Worm (Caenorhabditis elegans) whole organism, L1 larva: ENCODE measurements around the gene ctsa-1.1.
A peak's percentile ranks its signal among the peaks of the same experiment; 100 is the strongest.

Experiments
- C04F5.9 ChIP-seq: sonication (generic microtip); optimal IDR thresholded peaks from 2 replicates; lab custom pipeline; 2016; ENCODE audit warnings: missing genetic modification characterization, missing compliant biosample characterization
- C16A3.4 ChIP-seq: fragments of 150-350 bp; optimal IDR thresholded peaks from 2 replicates; lab custom pipeline; 2014; ENCODE audit warnings: missing biosample characterization, missing genetic modification characterization
- C34B4.2 ChIP-seq: sonication (generic microtip); optimal IDR thresholded peaks from 2 replicates; lab custom pipeline; 2017; ENCODE audit warnings: mild to moderate bottlenecking, missing genetic modification characterization, missing compliant biosample characterization
- F16B12.6 ChIP-seq: fragments of 150-350 bp; optimal IDR thresholded peaks from 2 replicates; lab custom pipeline; 2014; ENCODE audit warnings: missing biosample characterization, missing genetic modification characterization
- blmp-1 ChIP-seq: fragments of 150-350 bp; optimal IDR thresholded peaks from 2 replicates; lab custom pipeline; 2014; ENCODE audit warnings: missing biosample characterization, missing genetic modification characterization
- ceh-82 ChIP-seq, 3 experiments: fragments of 150-350 bp in 1 of 3; sonication (generic microtip) in 2 of 3; optimal IDR thresholded peaks; 2 replicates each; lab custom pipeline; 2014 to 2017; ENCODE audit warnings: missing biosample characterization in 3 of 3, missing genetic modification characterization in 3 of 3
- ceh-88 ChIP-seq: fragments of 200-800 bp; sonication (Bioruptor generic); IDR thresholded peaks from 2 replicates; pipeline ENCODE4 v1.3.6; 2022; ENCODE audit warnings: missing genetic modification characterization, missing compliant biosample characterization
- ces-1 ChIP-seq: fragments of 150-350 bp; optimal IDR thresholded peaks from 2 replicates; lab custom pipeline; 2014; ENCODE audit warnings: missing biosample characterization, missing genetic modification reagents, missing genetic modification characterization
- dpl-1 ChIP-seq, 3 experiments: fragments of 150-350 bp in 2 of 3; sonication (generic microtip) in 1 of 3; optimal IDR thresholded peaks; 2 replicates each; lab custom pipeline; 2014 to 2017; ENCODE audit warnings: missing biosample characterization in 3 of 3, missing genetic modification characterization in 3 of 3, missing genetic modification reagents in 3 of 3
- efl-1 ChIP-seq, 4 experiments: fragments of 150-350 bp; optimal IDR thresholded peaks in 3 of 4; peaks in 1 of 4; 1 replicate in 1 of 4; 2 replicates in 3 of 4; lab custom pipeline; 2014; ENCODE audit warnings: missing biosample characterization in 2 of 4, missing genetic modification characterization in 2 of 4, missing genetic modification reagents in 2 of 4
- efl-3 ChIP-seq: fragments of 200-800 bp; sonication (Bioruptor generic); optimal IDR thresholded peaks from 2 replicates; lab custom pipeline; 2018; ENCODE audit warnings: mild to moderate bottlenecking, missing genetic modification characterization, missing compliant biosample characterization
- egl-13 ChIP-seq: sonication (generic microtip); optimal IDR thresholded peaks from 2 replicates; lab custom pipeline; 2016; ENCODE audit warnings: missing genotype, missing genetic modification reagents, missing genetic modification characterization, missing compliant biosample characterization
- egl-27 ChIP-seq, 2 experiments: fragments of 150-350 bp in 1 of 2; sonication (generic microtip); optimal IDR thresholded peaks; 3 replicates each; lab custom pipeline; 2017 to 2018; ENCODE audit warnings: missing biosample characterization in 2 of 2, missing genetic modification characterization in 2 of 2, missing genetic modification reagents in 2 of 2
- elt-2 ChIP-seq: sonication (generic microtip); optimal IDR thresholded peaks from 2 replicates; lab custom pipeline; 2016; ENCODE audit warnings: missing genetic modification characterization, mild to moderate bottlenecking, inconsistent platforms, missing compliant biosample characterization, missing genetic modification reagents
- elt-3 ChIP-seq, 6 experiments: fragments of 150-350 bp in 1 of 6; sonication (generic microtip); optimal IDR thresholded peaks; 2 replicates each; lab custom pipeline; 2017 to 2018; ENCODE audit warnings: missing biosample characterization in 6 of 6, missing genetic modification characterization in 6 of 6, inconsistent platforms in 1 of 6
- ets-5 ChIP-seq: fragments of 200-800 bp; sonication (Bioruptor generic); IDR thresholded peaks from 2 replicates; pipeline ENCODE4 v1.3.6; 2022; ENCODE audit warnings: missing genetic modification characterization, missing compliant biosample characterization
- fkh-10 ChIP-seq: sonication (generic microtip); optimal IDR thresholded peaks from 2 replicates; lab custom pipeline; 2017; ENCODE audit warnings: missing biosample characterization, missing genetic modification reagents, missing genetic modification characterization
- fos-1 ChIP-seq: fragments of 150-350 bp; optimal IDR thresholded peaks from 2 replicates; lab custom pipeline; 2014; ENCODE audit warnings: missing biosample characterization, missing genetic modification characterization
- grh-1 ChIP-seq: fragments of 200-800 bp; sonication (Bioruptor generic); IDR thresholded peaks from 2 replicates; pipeline ENCODE4 v1.3.6; 2022; ENCODE audit warnings: missing genetic modification reagents, missing genetic modification characterization, missing compliant biosample characterization
- hlh-17 ChIP-seq: fragments of 200-800 bp; sonication (Bioruptor generic); optimal IDR thresholded peaks from 2 replicates; lab custom pipeline; 2018; ENCODE audit warnings: missing genetic modification characterization, mild to moderate bottlenecking, missing compliant biosample characterization, moderate library complexity, borderline replicate concordance
- hlh-4 ChIP-seq: sonication (generic microtip); optimal IDR thresholded peaks from 2 replicates; lab custom pipeline; 2016; ENCODE audit warnings: mild to moderate bottlenecking, missing genetic modification characterization, missing compliant biosample characterization
- lin-14 ChIP-seq: fragments of 200-800 bp; sonication (Bioruptor generic); optimal IDR thresholded peaks from 2 replicates; lab custom pipeline; 2018; ENCODE audit warnings: mild to moderate bottlenecking, missing genetic modification characterization, moderate library complexity, missing compliant biosample characterization
- lin-15B ChIP-seq: fragments of 150-350 bp; sonication (generic microtip); optimal IDR thresholded peaks from 3 replicates; lab custom pipeline; 2014; ENCODE audit warnings: missing biosample characterization, missing genetic modification characterization
- lin-35 ChIP-seq, 2 experiments: fragments of 150-350 bp; optimal IDR thresholded peaks; 2 replicates each; lab custom pipeline; 2014; ENCODE audit warnings: missing biosample characterization in 2 of 2, missing genetic modification characterization in 2 of 2, missing genetic modification reagents in 2 of 2
- lsy-2 ChIP-seq, 2 experiments: fragments of 150-350 bp; optimal IDR thresholded peaks; 2 replicates each; lab custom pipeline; 2014; ENCODE audit warnings: missing biosample characterization in 2 of 2, missing genetic modification characterization in 2 of 2
- mab-9 ChIP-seq: fragments of 200-800 bp; sonication (Bioruptor generic); IDR thresholded peaks from 2 replicates; pipeline ENCODE4 v1.3.6; 2022; ENCODE audit warnings: missing genetic modification reagents, missing genetic modification characterization, missing compliant biosample characterization
- mef-2 ChIP-seq: fragments of 150-350 bp; optimal IDR thresholded peaks from 2 replicates; lab custom pipeline; 2014; ENCODE audit warnings: missing biosample characterization, missing genetic modification characterization
- mep-1 ChIP-seq: fragments of 150-350 bp; optimal IDR thresholded peaks from 2 replicates; lab custom pipeline; 2014; ENCODE audit warnings: missing biosample characterization, missing genetic modification characterization
- nhr-12 ChIP-seq: sonication (generic microtip); optimal IDR thresholded peaks from 2 replicates; lab custom pipeline; 2017; ENCODE audit warnings: missing biosample characterization, missing genetic modification characterization
- nhr-20 ChIP-seq: sonication (generic microtip); optimal IDR thresholded peaks from 2 replicates; lab custom pipeline; 2016; ENCODE audit warnings: mild to moderate bottlenecking, missing genetic modification characterization, missing compliant biosample characterization
- nhr-237 ChIP-seq: fragments of 150-350 bp; optimal IDR thresholded peaks from 2 replicates; lab custom pipeline; 2014; ENCODE audit warnings: missing biosample characterization, missing genetic modification characterization
- nhr-47 ChIP-seq: sonication (generic microtip); optimal IDR thresholded peaks from 2 replicates; lab custom pipeline; 2016; ENCODE audit warnings: mild to moderate bottlenecking, missing genetic modification characterization, moderate library complexity, missing compliant biosample characterization
- nhr-71 ChIP-seq: sonication (generic microtip); optimal IDR thresholded peaks from 2 replicates; lab custom pipeline; 2016; ENCODE audit warnings: mild to moderate bottlenecking, missing genetic modification characterization, moderate library complexity, missing compliant biosample characterization
- nhr-76 ChIP-seq: sonication (generic microtip); optimal IDR thresholded peaks from 2 replicates; lab custom pipeline; 2017; ENCODE audit warnings: missing biosample characterization, missing genetic modification characterization
- nhr-84 ChIP-seq: sonication (generic microtip); optimal IDR thresholded peaks from 2 replicates; lab custom pipeline; 2017; ENCODE audit warnings: missing biosample characterization, missing genetic modification characterization
- nhr-85 ChIP-seq: sonication (generic microtip); peaks from one replicate; lab custom pipeline; 2016; ENCODE audit warnings: missing genetic modification characterization, inconsistent platforms, missing compliant biosample characterization
- nhr-90 ChIP-seq: sonication (generic microtip); optimal IDR thresholded peaks from 2 replicates; lab custom pipeline; 2016; ENCODE audit warnings: mild to moderate bottlenecking, missing genetic modification characterization, missing compliant biosample characterization; ENCODE audit not compliant: poor library complexity
- pag-3 ChIP-seq: sonication (generic microtip); optimal IDR thresholded peaks from 2 replicates; lab custom pipeline; 2017; ENCODE audit warnings: missing genetic modification characterization, mild to moderate bottlenecking, missing compliant biosample characterization, antibody characterized with exemption, borderline replicate concordance; ENCODE audit not compliant: insufficient read depth
- pax-3 ChIP-seq: fragments of 200-800 bp; sonication (Bioruptor generic); optimal IDR thresholded peaks from 2 replicates; lab custom pipeline; 2018; ENCODE audit warnings: mild to moderate bottlenecking, missing genetic modification characterization, moderate library complexity, missing compliant biosample characterization
- pqm-1 ChIP-seq: sonication (generic microtip); optimal IDR thresholded peaks from 3 replicates; lab custom pipeline; 2017; ENCODE audit warnings: missing biosample characterization, missing genetic modification characterization
- rnt-1 ChIP-seq: sonication (generic microtip); optimal IDR thresholded peaks from 2 replicates; lab custom pipeline; 2016; ENCODE audit warnings: mild to moderate bottlenecking, missing genetic modification characterization, moderate library complexity, missing compliant biosample characterization
- skn-1 ChIP-seq: fragments of 150-350 bp; optimal IDR thresholded peaks from 2 replicates; lab custom pipeline; 2014; ENCODE audit warnings: missing biosample characterization, missing genetic modification characterization
- sox-4 ChIP-seq: sonication (generic microtip); optimal IDR thresholded peaks from 2 replicates; lab custom pipeline; 2016; ENCODE audit warnings: missing genetic modification characterization, missing compliant biosample characterization
- sup-37 ChIP-seq: fragments of 200-800 bp; sonication (Bioruptor generic); optimal IDR thresholded peaks from 2 replicates; lab custom pipeline; 2018; ENCODE audit warnings: mild to moderate bottlenecking, missing genetic modification characterization, missing compliant biosample characterization
- unc-62 ChIP-seq: fragments of 150-350 bp; optimal IDR thresholded peaks from 2 replicates; lab custom pipeline; 2014; ENCODE audit warnings: missing biosample characterization, missing genetic modification reagents, missing genetic modification characterization
- unc-98 ChIP-seq: fragments of 200-800 bp; sonication (Bioruptor generic); IDR thresholded peaks from 2 replicates; pipeline ENCODE4 v1.3.6; 2022; ENCODE audit warnings: missing genetic modification characterization, missing compliant biosample characterization
- vab-15 ChIP-seq: sonication (generic microtip); optimal IDR thresholded peaks from 2 replicates; lab custom pipeline; 2017; ENCODE audit warnings: missing genotype, mild to moderate bottlenecking, missing genetic modification characterization, missing compliant biosample characterization

The ctsa-1.1 gene

DNA sequence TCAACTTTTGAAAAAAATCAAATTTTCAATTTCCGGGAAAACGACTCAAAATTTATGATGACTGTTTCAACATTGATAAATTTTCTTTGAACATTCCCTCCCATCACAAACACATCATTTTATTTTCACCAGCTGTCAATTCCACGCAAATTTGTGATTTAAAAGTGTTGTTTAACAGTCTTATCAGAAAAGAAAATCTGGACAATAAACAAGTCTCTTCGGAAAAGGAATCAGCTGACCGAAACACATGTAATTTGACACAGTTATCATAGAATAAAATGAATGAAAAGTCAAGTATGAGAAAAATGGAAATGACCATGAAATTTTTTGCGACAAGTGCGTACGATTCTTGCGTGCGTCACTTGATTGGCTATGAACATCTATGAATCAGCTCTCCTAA is 31.6 kb downstream of the ctsa-1.1 start:
- no peak for TF ChIP-seq fkh-10 (GFP tag; lab: Kevin White, UChicago)
- TF ChIP-seq pag-3 (tag; lab: Kevin White, UChicago), result no peak
- TF ChIP-seq pax-3, result no peak
- TF ChIP-seq hlh-4, result no peak
- no peak for TF ChIP-seq rnt-1 (tag; lab: Kevin White, UChicago)
- TF ChIP-seq lin-15B (tag; lab: Kevin White, UChicago), result no peak
- no peak for TF ChIP-seq ces-1
- no peak for TF ChIP-seq vab-15 (tag; lab: Kevin White, UChicago)
- no peak for TF ChIP-seq mab-9
- peak; percentile 30 for TF ChIP-seq C16A3.4 (tag; lab: Kevin White, UChicago)
- peak; percentile 84 for TF ChIP-seq blmp-1 (tag; lab: Kevin White, UChicago)
- TF ChIP-seq C34B4.2, result no peak
- no peak for TF ChIP-seq ets-5 (GFP tag; lab: Robert Waterston, UW)
- no peak for TF ChIP-seq nhr-12 (tag; lab: Kevin White, UChicago)
- TF ChIP-seq efl-3 (GFP tag; lab: Kevin White, UChicago), result no peak
- no peak for TF ChIP-seq unc-62 (GFP tag; lab: Kevin White, UChicago)
- no peak for TF ChIP-seq grh-1 (GFP tag; lab: Robert Waterston, UW)
- peak; percentile 30 for TF ChIP-seq lin-14 (GFP tag; lab: Kevin White, UChicago)
- TF ChIP-seq fos-1, result no peak
- TF ChIP-seq elt-3 (tag; optimal IDR thresholded peaks at IDR 0.05; lab: Kevin White, UChicago), result peak in 1 of 6 experiments; percentile 84
- no peak for TF ChIP-seq nhr-237 (tag; lab: Kevin White, UChicago)
- no peak for TF ChIP-seq F16B12.6
- TF ChIP-seq mef-2, result no peak
- TF ChIP-seq ceh-82 (tag; optimal IDR thresholded peaks at IDR 0.05; lab: Kevin White, UChicago), result no peak
- no peak for TF ChIP-seq efl-1 (optimal IDR thresholded peaks at IDR 0.05; lab: Kevin White, UChicago)
- peak in 1 of 2 experiments; percentile 73 for TF ChIP-seq efl-1 (GFP tag; optimal IDR thresholded peaks at IDR 0.05 in 1 of 2; lab: Kevin White, UChicago)
- TF ChIP-seq sup-37, result no peak
- TF ChIP-seq skn-1 (tag; lab: Kevin White, UChicago), result no peak
- TF ChIP-seq lsy-2 (tag; optimal IDR thresholded peaks at IDR 0.05; lab: Kevin White, UChicago), result no peak
- TF ChIP-seq sox-4, result no peak
- peak in 1 of 2 experiments; percentile 42 for TF ChIP-seq lin-35 (GFP tag; optimal IDR thresholded peaks at IDR 0.05; lab: Kevin White, UChicago)
- TF ChIP-seq nhr-84, result no peak
- TF ChIP-seq nhr-90 (tag; lab: Kevin White, UChicago), result peak; percentile 4
- TF ChIP-seq unc-98 (GFP tag; lab: Robert Waterston, UW), result no peak
- TF ChIP-seq nhr-85 (tag; lab: Kevin White, UChicago), result peak; percentile 75
- TF ChIP-seq elt-2 (tag; lab: Kevin White, UChicago), result peak; percentile 91
- no peak for TF ChIP-seq mep-1
- no peak for TF ChIP-seq nhr-47
- no peak for TF ChIP-seq ceh-88 (GFP tag; lab: Robert Waterston, UW)
- no peak for TF ChIP-seq nhr-76 (tag; lab: Kevin White, UChicago)
- TF ChIP-seq nhr-71 (tag; lab: Kevin White, UChicago), result no peak
- no peak for TF ChIP-seq hlh-17 (GFP tag; lab: Kevin White, UChicago)
- TF ChIP-seq C04F5.9 (tag; lab: Kevin White, UChicago), result no peak
- no peak for TF ChIP-seq egl-13 (tag; lab: Kevin White, UChicago)
- TF ChIP-seq egl-27 (tag; optimal IDR thresholded peaks at IDR 0.05; lab: Kevin White, UChicago), result no peak
- no peak for TF ChIP-seq dpl-1 (GFP tag; optimal IDR thresholded peaks at IDR 0.05; lab: Kevin White, UChicago)
- peak; percentile 39 for TF ChIP-seq nhr-20
- no peak for TF ChIP-seq pqm-1 (tag; lab: Kevin White, UChicago)
